Fruit fly (Drosophila melanogaster): ENCODE results near the gene CG33158.

The CG33158 gene

DNA sequence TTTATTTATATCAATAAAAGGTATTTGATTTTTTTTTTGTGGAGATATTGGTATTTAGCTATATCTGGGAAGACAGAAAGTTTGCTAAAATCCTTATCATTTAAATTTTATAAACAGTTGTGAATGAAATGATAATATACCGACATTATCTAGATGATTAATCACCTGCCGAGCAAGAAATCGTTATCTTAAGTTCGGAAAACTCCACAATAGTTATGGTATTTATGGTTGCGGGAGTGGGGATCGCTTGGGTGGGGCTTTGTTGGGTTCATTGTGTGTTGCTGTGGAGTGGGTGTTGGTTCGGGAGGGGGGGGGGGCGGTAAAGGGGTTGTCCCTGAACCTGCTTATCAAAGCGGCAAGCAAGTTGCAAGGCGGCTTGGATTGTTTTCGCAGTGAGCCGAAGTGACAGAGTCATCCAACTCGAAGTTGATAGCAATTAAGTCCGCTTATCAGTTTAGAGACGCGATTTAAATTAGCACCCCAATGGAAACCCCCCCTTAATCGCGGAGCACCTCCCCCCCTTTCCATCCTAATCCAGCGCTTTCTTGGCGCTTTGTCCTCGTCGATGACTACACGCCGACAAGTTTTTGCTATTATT is 27.1 kb upstream of the CG33158 start:
- TF ChIP-seq h (optimal IDR thresholded peaks at IDR 0.05): no peak
- no peak for TF ChIP-seq Myc (optimal IDR thresholded peaks at IDR 0.05)
- TF ChIP-seq psq (optimal IDR thresholded peaks at IDR 0.05): no peak
- no peak for TF ChIP-seq Sin3A (optimal IDR thresholded peaks at IDR 0.05)
- TF ChIP-seq ttk (optimal IDR thresholded peaks at IDR 0.05): no peak
- no peak for TF ChIP-seq insv (optimal IDR thresholded peaks at IDR 0.05)

DNA sequence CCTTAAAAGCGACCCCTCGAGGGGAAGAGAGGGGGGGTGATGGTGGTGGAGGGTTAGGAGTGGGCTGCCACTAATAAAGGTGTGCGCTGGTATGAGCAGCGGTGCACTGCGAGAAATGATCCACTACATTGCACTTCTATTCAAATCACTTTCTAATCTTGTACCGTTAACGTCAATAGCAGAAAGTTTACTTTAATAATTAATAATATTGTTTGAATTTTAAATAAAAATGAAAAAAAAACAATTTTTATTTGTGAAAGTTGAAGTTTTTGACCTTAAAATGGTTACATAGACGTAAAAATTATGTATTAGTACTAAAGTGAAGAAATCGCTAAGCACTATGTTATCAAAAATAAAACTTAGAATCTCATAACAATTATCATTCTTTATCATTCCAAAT is 26.5 kb upstream of the CG33158 start:
- TF ChIP-seq h (optimal IDR thresholded peaks at IDR 0.05) (no peak), psq (optimal IDR thresholded peaks at IDR 0.05) (no peak), ttk (optimal IDR thresholded peaks at IDR 0.05) (no peak), Sin3A (optimal IDR thresholded peaks at IDR 0.05) (no peak), insv (optimal IDR thresholded peaks at IDR 0.05) (no peak), Myc (optimal IDR thresholded peaks at IDR 0.05) (no peak)

DNA sequence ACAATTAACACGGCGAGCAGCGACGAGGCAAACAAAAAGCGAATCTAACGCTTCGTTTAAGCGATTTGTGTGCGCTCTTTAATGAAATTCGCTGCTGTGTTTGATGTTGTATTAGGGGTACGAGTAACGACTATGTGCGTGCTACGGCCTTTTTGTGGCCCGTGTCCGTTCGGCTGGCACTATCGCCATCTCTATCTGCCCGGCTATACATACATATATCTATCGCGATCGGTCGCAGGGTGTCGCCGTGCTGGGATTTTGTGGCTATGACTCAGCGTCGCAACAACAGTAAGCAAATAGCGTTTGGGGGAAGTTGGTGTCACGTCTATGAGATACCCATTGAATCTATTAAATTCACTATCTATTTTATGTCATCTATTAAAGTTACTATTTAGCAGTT is 25.7 kb upstream of the CG33158 start:
- no peak for TF ChIP-seq psq (optimal IDR thresholded peaks at IDR 0.05)
- no peak for TF ChIP-seq Sin3A (optimal IDR thresholded peaks at IDR 0.05)
- TF ChIP-seq Myc (optimal IDR thresholded peaks at IDR 0.05): no peak
- no peak for TF ChIP-seq h (optimal IDR thresholded peaks at IDR 0.05)

DNA sequence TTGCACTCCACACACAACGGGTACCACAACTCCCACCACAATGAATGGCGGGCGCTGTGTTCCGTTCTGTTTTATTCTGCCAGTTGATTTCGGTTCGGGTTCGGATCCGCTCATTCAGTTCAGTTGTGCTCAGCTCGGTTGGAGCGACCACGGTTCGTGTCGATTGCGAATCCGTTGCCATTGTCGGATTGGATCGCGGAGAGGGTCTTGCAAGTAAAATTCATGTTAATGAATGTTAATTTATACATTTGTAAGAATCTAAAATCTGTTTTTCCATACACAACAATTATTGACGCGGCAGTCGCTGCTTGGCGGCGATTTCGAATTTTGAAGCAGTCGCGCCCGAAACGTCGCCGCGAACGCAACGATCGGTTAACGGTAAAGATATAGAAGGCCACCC is 24.9 kb upstream of the CG33158 start, which contains the start of gene Gagr:
Gene Gagr, plus strand, starts transcription at position 81 of the 400 bp plus-strand sequence.
- TF ChIP-seq h (optimal IDR thresholded peaks at IDR 0.05) (no peak), Sin3A (optimal IDR thresholded peaks at IDR 0.05) (no peak), ttk (optimal IDR thresholded peaks at IDR 0.05) (no peak), psq (optimal IDR thresholded peaks at IDR 0.05) (no peak), Myc (optimal IDR thresholded peaks at IDR 0.05) (no peak), insv (optimal IDR thresholded peaks at IDR 0.05) (no peak)

DNA sequence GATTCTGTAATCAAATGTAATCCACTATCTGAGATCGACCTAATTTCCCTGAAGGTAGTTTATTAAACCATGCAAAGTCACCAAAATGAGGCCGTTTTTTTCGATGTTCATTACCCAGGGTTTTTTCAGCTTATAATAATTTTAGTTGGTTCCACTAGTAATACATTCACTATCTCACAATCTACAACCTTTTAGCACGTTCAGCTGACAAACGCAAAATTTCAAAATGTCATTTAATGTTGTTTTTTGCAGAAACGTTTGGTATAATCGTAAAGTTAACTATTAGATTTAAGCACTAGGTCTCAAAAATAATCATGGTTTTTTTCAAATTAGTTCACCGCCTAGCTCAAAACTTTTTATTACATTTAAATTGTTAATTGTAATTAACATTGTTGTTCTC is 19.2 kb upstream of the CG33158 start, which contains the start of gene CG44836:
Gene CG44836, minus strand, starts transcription at position 101 of the 400 bp plus-strand sequence.
- TF ChIP-seq h (optimal IDR thresholded peaks at IDR 0.05) (no peak), ttk (optimal IDR thresholded peaks at IDR 0.05) (no peak), psq (optimal IDR thresholded peaks at IDR 0.05) (no peak), Sin3A (optimal IDR thresholded peaks at IDR 0.05) (no peak), insv (optimal IDR thresholded peaks at IDR 0.05) (no peak), Myc (optimal IDR thresholded peaks at IDR 0.05) (no peak)

DNA sequence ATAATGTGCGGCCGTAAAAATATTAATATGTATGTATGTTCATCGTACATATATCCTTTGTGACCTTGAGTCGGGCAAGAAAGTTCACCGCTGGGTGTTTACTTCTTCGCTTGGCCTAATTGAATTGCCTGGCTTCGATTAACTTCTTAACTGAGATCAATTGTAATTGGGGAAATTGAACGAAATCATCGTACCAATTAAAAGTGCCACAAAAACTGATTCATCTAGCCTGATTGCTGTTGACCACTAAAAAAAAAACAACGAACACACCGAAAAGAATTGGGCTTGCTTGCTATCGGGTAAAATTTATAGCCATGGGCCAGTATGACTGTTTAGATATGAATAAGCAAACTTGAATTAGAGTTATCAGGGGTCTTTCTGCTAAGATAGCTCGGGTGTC is 17.1 kb upstream of the CG33158 start:
- TF ChIP-seq insv (optimal IDR thresholded peaks at IDR 0.05) (no peak), Myc (optimal IDR thresholded peaks at IDR 0.05) (no peak), ttk (optimal IDR thresholded peaks at IDR 0.05) (no peak), psq (optimal IDR thresholded peaks at IDR 0.05) (no peak), h (optimal IDR thresholded peaks at IDR 0.05) (no peak), Sin3A (optimal IDR thresholded peaks at IDR 0.05) (no peak)

DNA sequence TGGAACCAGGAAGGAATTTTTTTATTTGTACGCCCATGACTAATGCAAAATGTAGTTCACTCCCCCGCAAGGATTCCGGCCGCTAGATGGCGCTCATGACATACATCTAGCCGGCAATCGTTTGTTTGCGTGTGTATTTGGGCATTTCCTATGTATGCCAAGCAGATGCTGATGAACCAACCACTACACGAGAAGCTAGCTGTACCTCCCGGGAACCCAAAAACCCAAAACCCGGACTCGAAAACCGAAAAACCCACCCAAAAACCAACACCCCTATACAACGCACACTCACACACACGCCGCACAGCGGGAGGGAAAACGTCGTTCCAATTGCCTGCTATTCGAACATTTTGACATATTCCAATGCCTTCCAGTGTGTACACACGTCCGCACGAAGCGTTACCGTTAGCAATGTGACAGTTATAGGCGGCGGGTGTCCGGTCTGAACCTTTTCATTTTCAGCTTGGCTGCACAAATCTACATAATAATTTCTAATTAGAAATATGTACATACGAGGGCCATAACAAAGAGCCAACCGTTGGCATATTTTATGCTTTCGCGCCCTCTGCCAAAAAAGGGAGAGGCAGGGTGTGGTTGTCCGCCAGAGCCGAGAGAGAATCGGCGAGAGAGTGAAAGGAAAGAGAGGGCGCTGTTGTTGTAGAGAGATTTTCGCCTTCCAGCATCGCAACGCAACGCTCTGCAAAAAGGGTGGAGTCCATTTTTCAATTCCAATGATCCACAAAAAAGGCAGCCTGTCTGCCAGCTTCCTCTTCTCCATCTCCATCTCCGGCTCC is 11.4 kb upstream of the CG33158 start:
- no peak for TF ChIP-seq h (optimal IDR thresholded peaks at IDR 0.05)
- no peak for TF ChIP-seq Sin3A (optimal IDR thresholded peaks at IDR 0.05)
- no peak for TF ChIP-seq Myc (optimal IDR thresholded peaks at IDR 0.05)
- TF ChIP-seq psq (optimal IDR thresholded peaks at IDR 0.05): no peak
- no peak for TF ChIP-seq ttk (optimal IDR thresholded peaks at IDR 0.05)
- TF ChIP-seq insv (optimal IDR thresholded peaks at IDR 0.05): no peak

DNA sequence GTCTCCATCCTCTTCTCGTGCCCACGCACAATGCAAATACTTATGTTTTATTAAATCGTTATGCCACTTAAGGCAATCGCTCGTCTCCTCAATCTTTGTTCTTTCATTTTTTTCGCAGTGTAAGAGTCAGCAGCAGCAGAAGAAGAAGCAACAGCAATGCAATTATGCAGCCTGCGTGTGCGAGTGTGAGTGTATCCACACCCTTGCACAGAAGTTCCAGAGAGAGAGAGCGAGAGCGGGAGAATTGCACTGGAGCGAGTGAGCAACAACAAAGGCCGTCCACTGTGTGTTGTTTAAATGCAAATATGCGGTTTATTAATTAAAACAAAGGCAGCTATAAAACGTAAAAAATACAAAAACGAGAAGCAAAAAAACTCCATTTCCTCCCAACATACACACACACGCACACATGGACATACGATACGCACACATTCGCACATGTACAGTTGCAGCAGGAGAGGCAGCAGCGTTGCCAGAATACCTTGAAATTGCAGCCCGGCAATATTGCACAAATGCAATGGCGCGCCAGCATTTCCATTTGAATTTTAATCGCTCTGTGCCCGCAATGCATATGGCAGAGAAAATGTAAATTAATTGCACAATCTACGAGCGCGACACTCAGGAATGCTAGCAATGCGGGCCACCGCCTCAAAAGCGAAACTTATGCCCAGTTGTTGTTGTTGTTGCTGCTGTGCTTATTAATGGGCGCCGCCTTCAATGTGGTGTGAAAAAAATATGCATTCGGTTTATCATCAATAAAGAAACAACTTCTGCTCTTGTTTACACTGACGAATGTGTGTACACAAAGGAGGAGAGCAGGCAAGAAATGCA is 10.6 kb upstream of the CG33158 start:
- no peak for TF ChIP-seq Myc (optimal IDR thresholded peaks at IDR 0.05)
- no peak for TF ChIP-seq psq (optimal IDR thresholded peaks at IDR 0.05)
- TF ChIP-seq Sin3A (optimal IDR thresholded peaks at IDR 0.05): no peak
- TF ChIP-seq insv (optimal IDR thresholded peaks at IDR 0.05): no peak
- TF ChIP-seq ttk (optimal IDR thresholded peaks at IDR 0.05): no peak
- no peak for TF ChIP-seq h (optimal IDR thresholded peaks at IDR 0.05)

DNA sequence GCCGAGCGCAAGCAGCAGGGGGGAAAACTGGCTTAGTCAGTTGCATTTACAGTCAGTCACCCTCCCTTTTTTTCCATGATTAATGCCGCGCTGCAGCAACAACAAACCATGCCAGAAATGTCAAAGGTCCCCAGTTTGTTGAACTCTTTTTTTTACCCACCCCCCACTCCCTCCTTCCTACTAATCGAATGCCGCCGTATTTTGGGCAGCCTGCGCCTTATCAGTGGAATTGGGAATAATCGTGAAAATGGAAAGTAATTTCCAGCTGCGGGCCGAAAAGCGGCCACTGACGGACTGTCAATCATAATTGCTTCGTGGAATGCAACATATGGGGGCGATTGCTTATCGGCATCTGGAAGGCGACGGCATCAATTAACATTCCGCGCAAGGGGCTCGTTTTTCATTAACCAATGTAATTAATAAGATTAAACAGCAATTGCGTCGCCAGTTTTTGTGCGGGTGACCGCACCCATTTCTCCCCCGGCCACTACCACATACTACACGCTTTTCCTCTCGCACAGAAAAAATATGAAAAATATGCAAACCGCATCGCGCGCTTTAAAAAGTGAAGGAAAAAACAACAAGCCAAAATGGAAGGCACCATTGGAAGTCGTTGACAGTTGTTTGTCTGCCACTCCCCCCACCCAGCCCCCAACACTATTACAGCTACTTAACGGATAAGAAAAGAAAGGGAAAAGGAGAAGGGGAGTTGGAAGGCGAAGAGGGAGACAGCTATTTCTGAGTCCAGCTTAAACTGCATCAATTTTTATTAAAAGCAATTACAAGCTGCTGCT is 9.8 kb upstream of the CG33158 start:
- TF ChIP-seq ttk (optimal IDR thresholded peaks at IDR 0.05): no peak
- TF ChIP-seq h (optimal IDR thresholded peaks at IDR 0.05): no peak
- TF ChIP-seq insv (optimal IDR thresholded peaks at IDR 0.05): no peak
- TF ChIP-seq psq (optimal IDR thresholded peaks at IDR 0.05): no peak
- TF ChIP-seq Sin3A (optimal IDR thresholded peaks at IDR 0.05): no peak
- no peak for TF ChIP-seq Myc (optimal IDR thresholded peaks at IDR 0.05)

DNA sequence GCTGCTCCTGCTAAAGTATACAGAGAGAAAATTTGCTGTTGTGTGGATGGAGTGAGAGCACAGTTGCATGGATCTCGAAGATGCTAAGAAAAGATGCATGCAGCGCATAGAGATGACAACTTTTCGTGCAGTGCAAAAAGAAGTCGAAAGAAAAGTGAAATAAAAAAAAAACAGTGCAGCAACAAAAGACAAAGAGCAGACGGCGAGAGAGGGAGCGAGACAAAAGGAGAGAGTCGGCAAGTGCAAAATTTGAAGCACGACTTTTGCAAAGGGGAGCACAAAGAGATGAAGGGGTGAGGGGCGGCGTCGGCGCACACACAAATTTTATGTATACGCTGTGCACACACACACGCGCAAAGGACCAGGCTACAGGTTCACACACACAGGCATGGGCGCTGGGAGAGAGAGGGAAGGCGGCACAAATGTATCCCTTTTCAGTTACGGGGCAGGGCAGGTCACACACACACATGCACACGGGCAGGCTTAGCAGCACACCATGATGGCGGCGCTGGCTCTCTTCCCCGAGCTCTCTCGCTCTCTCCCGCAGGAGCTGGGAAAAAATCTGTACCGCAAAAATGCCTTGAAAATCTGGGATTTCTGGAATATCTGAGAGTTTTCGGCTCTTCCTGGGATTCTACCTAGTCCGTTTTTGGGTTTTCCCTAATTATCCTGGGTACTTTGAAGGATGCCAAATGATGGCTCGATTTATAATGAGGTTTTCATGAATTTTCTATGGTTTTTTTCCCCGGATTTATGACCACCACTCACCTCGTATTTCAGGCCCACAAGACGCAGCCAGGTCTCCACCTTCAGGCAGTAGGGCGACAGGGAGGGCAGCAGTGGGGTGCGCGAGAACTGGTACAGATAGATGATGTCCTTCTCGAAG is 8.9 kb upstream of the CG33158 start:
- TF ChIP-seq psq (optimal IDR thresholded peaks at IDR 0.05) (no peak), Myc (optimal IDR thresholded peaks at IDR 0.05) (no peak), h (optimal IDR thresholded peaks at IDR 0.05) (no peak), ttk (optimal IDR thresholded peaks at IDR 0.05) (no peak)

Data from Kc167 (cell line).